Worm (Caenorhabditis elegans) whole organism, L2 larva: Measurements from ENCODE around the gene C14B9.2.
A peak's percentile ranks its signal among the peaks of the same experiment; 100 is the strongest.

ENCODE experiments used
- F13H6.1 ChIP-seq: sonication (generic microtip); optimal IDR thresholded peaks from 2 replicates; lab custom pipeline; 2016; ENCODE audit warnings: missing genetic modification characterization, missing compliant biosample characterization
- R02D3.7 ChIP-seq: fragments of 150-350 bp; optimal IDR thresholded peaks from 2 replicates; lab custom pipeline; 2014; ENCODE audit warnings: missing biosample characterization, missing genetic modification characterization
- Y55F3AM.14 ChIP-seq: fragments of 200-800 bp; sonication (Bioruptor generic); optimal IDR thresholded peaks from 2 replicates; lab custom pipeline; 2018; ENCODE audit warnings: mild to moderate bottlenecking, missing genetic modification characterization, missing compliant biosample characterization
- ZK546.5 ChIP-seq: sonication (generic microtip); optimal IDR thresholded peaks from 2 replicates; lab custom pipeline; 2017; ENCODE audit warnings: missing biosample characterization, missing genetic modification characterization
- alr-1 ChIP-seq: fragments of 150-350 bp; optimal IDR thresholded peaks from 2 replicates; lab custom pipeline; 2014; ENCODE audit warnings: missing biosample characterization, missing genetic modification characterization
- aly-2 ChIP-seq: fragments of 150-350 bp; optimal IDR thresholded peaks from 2 replicates; lab custom pipeline; 2014; ENCODE audit warnings: missing biosample characterization, missing genetic modification characterization
- blmp-1 ChIP-seq: sonication (generic microtip); optimal IDR thresholded peaks from 2 replicates; lab custom pipeline; 2017; ENCODE audit warnings: missing genetic modification characterization, mild to moderate bottlenecking, missing compliant biosample characterization, antibody characterized with exemption, moderate library complexity; ENCODE audit not compliant: insufficient read depth
- ceh-16 ChIP-seq: fragments of 150-350 bp; optimal IDR thresholded peaks from 2 replicates; lab custom pipeline; 2014; ENCODE audit warnings: missing biosample characterization, missing genetic modification characterization
- ceh-82 ChIP-seq: fragments of 150-350 bp; optimal IDR thresholded peaks from 2 replicates; lab custom pipeline; 2014; ENCODE audit warnings: missing biosample characterization, missing genetic modification characterization
- crh-2 ChIP-seq: sonication (generic microtip); optimal IDR thresholded peaks from 2 replicates; lab custom pipeline; 2017; ENCODE audit warnings: missing biosample characterization, missing genetic modification characterization
- dmd-4 ChIP-seq: sonication (generic microtip); optimal IDR thresholded peaks from 2 replicates; lab custom pipeline; 2017; ENCODE audit warnings: missing biosample characterization, missing genetic modification characterization
- egl-27 ChIP-seq: sonication (generic microtip); optimal IDR thresholded peaks from 3 replicates; lab custom pipeline; 2017; ENCODE audit warnings: missing biosample characterization, missing genetic modification reagents, missing genetic modification characterization
- elt-3 ChIP-seq: sonication (generic microtip); optimal IDR thresholded peaks from 2 replicates; lab custom pipeline; 2017; ENCODE audit warnings: missing biosample characterization, missing genetic modification characterization
- fos-1 ChIP-seq: fragments of 150-350 bp; optimal IDR thresholded peaks from 2 replicates; lab custom pipeline; 2014; ENCODE audit warnings: missing biosample characterization, missing genetic modification characterization
- gmeb-1 ChIP-seq: fragments of 150-350 bp; optimal IDR thresholded peaks from 2 replicates; lab custom pipeline; 2014; ENCODE audit warnings: missing biosample characterization, missing genetic modification characterization
- lin-11 ChIP-seq: fragments of 150-350 bp; sonication (generic microtip); optimal IDR thresholded peaks from 2 replicates; lab custom pipeline; 2014; ENCODE audit warnings: missing biosample characterization, missing genetic modification characterization, inconsistent platforms, mixed read lengths
- lin-39 ChIP-seq: fragments of 150-350 bp; optimal IDR thresholded peaks from 2 replicates; lab custom pipeline; 2014; ENCODE audit warnings: missing biosample characterization, missing genetic modification reagents, missing genetic modification characterization
- lsy-2 ChIP-seq, 2 experiments: fragments of 150-350 bp in 1 of 2; sonication (generic microtip) in 1 of 2; optimal IDR thresholded peaks; 2 replicates each; lab custom pipeline; 2014 to 2017; ENCODE audit warnings: missing biosample characterization in 2 of 2, missing genetic modification characterization in 2 of 2
- mab-5 ChIP-seq: fragments of 150-350 bp; optimal IDR thresholded peaks from 2 replicates; lab custom pipeline; 2014; ENCODE audit warnings: missing biosample characterization, missing genetic modification characterization
- mbf-1 ChIP-seq: sonication (generic microtip); optimal IDR thresholded peaks from 2 replicates; lab custom pipeline; 2017; ENCODE audit warnings: missing biosample characterization, missing genetic modification characterization
- mdl-1 ChIP-seq, 2 experiments: fragments of 150-350 bp in 1 of 2; sonication (generic microtip) in 1 of 2; optimal IDR thresholded peaks; 2 replicates each; lab custom pipeline; 2017; ENCODE audit warnings: missing biosample characterization in 2 of 2, missing genetic modification characterization in 2 of 2
- nhr-10 ChIP-seq: sonication (generic microtip); optimal IDR thresholded peaks from 2 replicates; lab custom pipeline; 2017; ENCODE audit warnings: missing biosample characterization, missing genetic modification characterization
- nhr-11 ChIP-seq: fragments of 150-350 bp; optimal IDR thresholded peaks from 2 replicates; lab custom pipeline; 2014; ENCODE audit warnings: missing biosample characterization, missing genetic modification characterization
- nhr-12 ChIP-seq: fragments of 150-350 bp; optimal IDR thresholded peaks from 2 replicates; lab custom pipeline; 2014; ENCODE audit warnings: missing biosample characterization, missing genetic modification characterization
- nhr-129 ChIP-seq: fragments of 150-350 bp; optimal IDR thresholded peaks from 2 replicates; lab custom pipeline; 2014; ENCODE audit warnings: missing biosample characterization, missing genetic modification characterization
- nhr-21 ChIP-seq: fragments of 150-350 bp; optimal IDR thresholded peaks from 2 replicates; lab custom pipeline; 2014; ENCODE audit warnings: missing biosample characterization, missing genetic modification characterization
- nhr-23 ChIP-seq: fragments of 150-350 bp; optimal IDR thresholded peaks from 2 replicates; lab custom pipeline; 2014; ENCODE audit warnings: missing biosample characterization, missing genetic modification reagents, missing genetic modification characterization
- nhr-237 ChIP-seq: fragments of 150-350 bp; optimal IDR thresholded peaks from 2 replicates; lab custom pipeline; 2014; ENCODE audit warnings: missing biosample characterization, missing genetic modification characterization
- nhr-25 ChIP-seq: fragments of 150-350 bp; sonication (generic microtip); optimal IDR thresholded peaks from 3 replicates; lab custom pipeline; 2014; ENCODE audit warnings: missing biosample characterization, missing genetic modification characterization
- nhr-77 ChIP-seq: fragments of 150-350 bp; optimal IDR thresholded peaks from 2 replicates; lab custom pipeline; 2014; ENCODE audit warnings: missing biosample characterization, missing genetic modification characterization
- peb-1 ChIP-seq: fragments of 150-350 bp; optimal IDR thresholded peaks from 2 replicates; lab custom pipeline; 2014; ENCODE audit warnings: missing biosample characterization, missing genetic modification characterization
- sem-4 ChIP-seq: fragments of 150-350 bp; optimal IDR thresholded peaks from 2 replicates; lab custom pipeline; 2014; ENCODE audit warnings: missing biosample characterization, missing genetic modification reagents, missing genetic modification characterization
- skn-1 ChIP-seq: sonication (generic microtip); optimal IDR thresholded peaks from 2 replicates; lab custom pipeline; 2017; ENCODE audit warnings: missing biosample characterization, missing genetic modification characterization
- sma-3 ChIP-seq: sonication (generic microtip); optimal IDR thresholded peaks from 2 replicates; lab custom pipeline; 2016; ENCODE audit warnings: missing genetic modification reagents, missing genetic modification characterization, missing compliant biosample characterization
- snpc-4 ChIP-seq: fragments of 150-350 bp; optimal IDR thresholded peaks from 2 replicates; lab custom pipeline; 2014; ENCODE audit warnings: missing biosample characterization, missing genetic modification characterization
- unc-39 ChIP-seq: fragments of 150-350 bp; optimal IDR thresholded peaks from 2 replicates; lab custom pipeline; 2014; ENCODE audit warnings: missing biosample characterization, missing genetic modification characterization
- unc-55 ChIP-seq: fragments of 150-350 bp; sonication (generic microtip); optimal IDR thresholded peaks from 3 replicates; lab custom pipeline; 2014; ENCODE audit warnings: missing biosample characterization, missing genetic modification reagents, missing genetic modification characterization
- unc-62 ChIP-seq: fragments of 150-350 bp; optimal IDR thresholded peaks from 2 replicates; lab custom pipeline; 2014; ENCODE audit warnings: missing biosample characterization, missing genetic modification reagents, missing genetic modification characterization
- ztf-1 ChIP-seq: fragments of 200-800 bp; sonication (Bioruptor generic); conservative IDR thresholded peaks from 2 replicates; pipeline ENCODE4 v1.3.6; 2022; ENCODE audit warnings: missing genetic modification characterization, missing compliant biosample characterization
- ztf-11 ChIP-seq: sonication (generic microtip); optimal IDR thresholded peaks from 2 replicates; lab custom pipeline; 2017; ENCODE audit warnings: missing biosample characterization, missing genetic modification characterization

The C14B9.2 gene

DNA sequence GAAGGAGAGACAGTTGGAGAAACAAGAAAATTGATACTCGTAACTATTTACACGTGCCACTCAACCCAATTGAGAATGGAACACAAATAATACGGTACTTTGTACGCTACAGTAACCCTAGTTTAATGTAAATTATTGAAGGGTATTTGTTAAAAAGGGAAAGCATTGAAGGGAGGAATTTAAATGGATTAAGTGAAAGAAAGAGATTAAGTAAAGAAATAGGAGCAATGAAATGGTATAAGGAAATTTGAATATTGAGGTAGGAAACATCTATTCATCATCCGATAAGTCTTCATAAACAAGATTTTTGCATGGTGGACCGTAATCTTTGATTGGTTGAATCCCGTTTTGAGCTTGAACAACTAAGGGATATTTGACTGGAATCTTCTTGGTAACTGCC lies 22.1 kb upstream of the C14B9.2 start:
- TF ChIP-seq nhr-129, result no peak
- no peak for TF ChIP-seq Y55F3AM.14 (GFP tag; lab: Kevin White, UChicago)
- TF ChIP-seq nhr-12 (tag; lab: Kevin White, UChicago), result no peak
- TF ChIP-seq blmp-1 (tag; lab: Kevin White, UChicago), result no peak
- no peak for TF ChIP-seq egl-27 (tag; lab: Kevin White, UChicago)
- no peak for TF ChIP-seq alr-1 (tag; lab: Kevin White, UChicago)
- TF ChIP-seq ceh-16, result no peak
- TF ChIP-seq ZK546.5, result no peak
- TF ChIP-seq snpc-4 (tag; lab: Kevin White, UChicago), result no peak
- TF ChIP-seq unc-62 (GFP tag; lab: Kevin White, UChicago), result no peak
- no peak for TF ChIP-seq ztf-1 (GFP tag; lab: Robert Waterston, UW)
- TF ChIP-seq nhr-237 (tag; lab: Kevin White, UChicago), result no peak
- no peak for TF ChIP-seq lin-39 (tag; lab: Kevin White, UChicago)
- TF ChIP-seq mdl-1 (tag; optimal IDR thresholded peaks at IDR 0.05; lab: Kevin White, UChicago), result no peak
- no peak for TF ChIP-seq sma-3 (GFP tag; lab: Kevin White, UChicago)
- TF ChIP-seq gmeb-1 (tag; lab: Kevin White, UChicago), result no peak
- no peak for TF ChIP-seq lsy-2 (tag; optimal IDR thresholded peaks at IDR 0.05; lab: Kevin White, UChicago)
- TF ChIP-seq ztf-11 (tag; lab: Kevin White, UChicago), result no peak
- TF ChIP-seq skn-1 (tag; lab: Kevin White, UChicago), result no peak
- TF ChIP-seq unc-55 (GFP tag; lab: Kevin White, UChicago), result no peak
- TF ChIP-seq, all 48 proteins: peak for 0

DNA sequence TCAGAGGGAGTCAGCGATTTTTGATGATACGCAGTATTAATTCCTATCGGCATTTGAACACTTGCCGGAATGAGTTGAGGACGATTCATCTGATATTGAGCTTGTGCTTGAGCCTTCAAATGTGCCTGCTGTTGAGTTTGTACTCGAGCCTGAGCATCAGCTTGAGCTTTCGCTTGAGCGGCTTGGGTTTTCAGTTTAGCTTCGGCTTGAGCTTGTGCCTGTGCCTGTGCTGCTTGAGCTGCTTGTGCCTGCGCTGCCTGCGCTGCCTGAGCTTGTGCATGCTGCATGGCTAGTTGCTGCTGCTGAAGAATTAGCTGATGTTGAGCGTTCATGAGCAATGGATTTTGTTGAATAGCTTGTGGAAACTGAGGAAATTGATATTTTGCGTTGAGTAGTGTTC lies 17.6 kb upstream of the C14B9.2 start:
- no peak for TF ChIP-seq R02D3.7 (tag; lab: Kevin White, UChicago)

- TF ChIP-seq egl-27 (tag; lab: Kevin White, UChicago), result no peak
These were observed 16.3 kb upstream of the C14B9.2 start for ce11 chrIII:8117155-8117554.

- no peak for TF ChIP-seq nhr-10 (tag; lab: Kevin White, UChicago)
- TF ChIP-seq peb-1 (tag; lab: Kevin White, UChicago), result no peak
- TF ChIP-seq snpc-4 (tag; lab: Kevin White, UChicago), result no peak
- TF ChIP-seq ztf-11 (tag; lab: Kevin White, UChicago), result no peak
- TF ChIP-seq alr-1 (tag; lab: Kevin White, UChicago), result no peak
- TF ChIP-seq elt-3 (tag; lab: Kevin White, UChicago), result no peak
- TF ChIP-seq blmp-1 (tag; lab: Kevin White, UChicago), result no peak
- no peak for TF ChIP-seq nhr-21 (tag; lab: Kevin White, UChicago)
- no peak for TF ChIP-seq lsy-2 (tag; optimal IDR thresholded peaks at IDR 0.05; lab: Kevin White, UChicago)
- TF ChIP-seq mbf-1 (tag; lab: Kevin White, UChicago), result no peak
- no peak for TF ChIP-seq ztf-1 (GFP tag; lab: Robert Waterston, UW)
- TF ChIP-seq unc-62 (GFP tag; lab: Kevin White, UChicago), result no peak
- TF ChIP-seq nhr-11 (tag; lab: Kevin White, UChicago), result no peak
These were observed 12.3 kb upstream of the C14B9.2 start, which contains the start of gene gei-8 for ce11 chrIII:8121132-8121531. TSS of gene gei-8 (minus strand) at chrIII:8121232.

DNA sequence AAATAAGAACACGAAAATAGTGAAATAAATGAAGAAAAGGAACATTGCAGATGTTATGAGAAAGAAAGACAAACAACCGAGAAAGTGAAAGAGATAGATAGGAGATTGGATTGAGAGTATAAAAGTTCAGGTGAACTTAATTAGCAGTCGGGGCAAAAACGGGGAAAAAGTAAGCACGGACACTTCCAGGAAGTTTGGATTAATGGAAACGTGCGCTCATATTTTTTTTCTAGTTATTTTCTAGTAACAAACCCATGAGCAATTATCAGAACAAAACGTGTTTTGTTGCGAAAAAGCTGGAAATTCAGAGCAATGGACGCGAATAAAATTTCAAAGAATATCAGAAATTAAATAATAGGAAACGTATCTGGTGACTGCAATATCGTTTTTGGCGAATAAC lies 11.5 kb upstream of the C14B9.2 start:
- TF ChIP-seq lin-11 (tag; lab: Kevin White, UChicago) (peak; percentile 12), nhr-21 (tag; lab: Kevin White, UChicago) (peak; percentile 63), lsy-2 (tag; optimal IDR thresholded peaks at IDR 0.05; lab: Kevin White, UChicago) (peak in 1 of 2 experiments; percentile 55), Y55F3AM.14 (GFP tag; lab: Kevin White, UChicago) (no peak)

ce11 chrIII:8124323-8124722 lies 9.1 kb upstream of the C14B9.2 start:
- TF ChIP-seq blmp-1 (tag; lab: Kevin White, UChicago) (no peak), nhr-12 (tag; lab: Kevin White, UChicago) (no peak), mdl-1 (tag; optimal IDR thresholded peaks at IDR 0.05; lab: Kevin White, UChicago) (peak in 1 of 2 experiments; percentile 46), nhr-10 (tag; lab: Kevin White, UChicago) (no peak), sem-4 (tag; lab: Kevin White, UChicago) (no peak), skn-1 (tag; lab: Kevin White, UChicago) (no peak), alr-1 (tag; lab: Kevin White, UChicago) (no peak), dmd-4 (tag; lab: Kevin White, UChicago) (no peak), nhr-77 (tag; lab: Kevin White, UChicago) (no peak), F13H6.1 (tag; lab: Kevin White, UChicago) (peak; percentile 80), nhr-237 (tag; lab: Kevin White, UChicago) (no peak), peb-1 (tag; lab: Kevin White, UChicago) (no peak), nhr-23 (tag; lab: Kevin White, UChicago) (no peak), mab-5 (tag; lab: Kevin White, UChicago) (peak; percentile 29), ZK546.5 (no peak), nhr-25 (tag; lab: Kevin White, UChicago) (peak; percentile 88), elt-3 (tag; lab: Kevin White, UChicago) (no peak), lin-39 (tag; lab: Kevin White, UChicago) (no peak), fos-1 (tag; lab: Kevin White, UChicago) (peak; percentile 86), crh-2 (tag; lab: Kevin White, UChicago) (peak; percentile 90), ceh-82 (tag; lab: Kevin White, UChicago) (no peak), egl-27 (tag; lab: Kevin White, UChicago) (peak; percentile 34), lsy-2 (tag; optimal IDR thresholded peaks at IDR 0.05; lab: Kevin White, UChicago) (peak; percentile 20 to 89), sma-3 (GFP tag; lab: Kevin White, UChicago) (no peak), ztf-1 (GFP tag; lab: Robert Waterston, UW) (no peak), unc-39 (tag; lab: Kevin White, UChicago) (no peak), aly-2 (no peak)
